Fruit fly (Drosophila melanogaster): ENCODE data around the gene CG5535.

Gene CG5535

dm6 chr3L:17849517-17849916 lies 7.1 kb downstream of the CG5535 start, which contains the start of gene TrpRS-m:
Gene TrpRS-m (plus strand): TSS chr3L:17849727.
- TF ChIP-seq CG11617 (GFP tag; optimal IDR thresholded peaks at IDR 0.05), result no peak
- peak; percentile 35 for TF ChIP-seq bab1 (GFP tag; optimal IDR thresholded peaks at IDR 0.05)
- no peak for TF ChIP-seq CG33017 (tag; optimal IDR thresholded peaks at IDR 0.05)

dm6 chr3L:17846982-17847355 lies 9.6 kb downstream of the CG5535 start:
- no peak for TF ChIP-seq CG7101 (tag; optimal IDR thresholded peaks at IDR 0.05)
- TF ChIP-seq Mnt (GFP tag; optimal IDR thresholded peaks at IDR 0.05), result peak; percentile 2
- TF ChIP-seq Crg-1 (GFP tag; optimal IDR thresholded peaks at IDR 0.05), result no peak
- no peak for TF ChIP-seq cic (GFP tag; optimal IDR thresholded peaks at IDR 0.05)
- no peak for TF ChIP-seq CG33017 (tag; optimal IDR thresholded peaks at IDR 0.05)
- peak; percentile 57 for TF ChIP-seq Hr96 (GFP tag; optimal IDR thresholded peaks at IDR 0.05)
- peak; percentile 20 for TF ChIP-seq CG7045 (GFP tag; optimal IDR thresholded peaks at IDR 0.05)
- TF ChIP-seq CG11617 (GFP tag; optimal IDR thresholded peaks at IDR 0.05), result peak; percentile 13
- peak; percentile 27 for TF ChIP-seq bab1 (GFP tag; optimal IDR thresholded peaks at IDR 0.05)
- TF ChIP-seq toe (GFP tag; optimal IDR thresholded peaks at IDR 0.05), result peak; percentile 55

DNA sequence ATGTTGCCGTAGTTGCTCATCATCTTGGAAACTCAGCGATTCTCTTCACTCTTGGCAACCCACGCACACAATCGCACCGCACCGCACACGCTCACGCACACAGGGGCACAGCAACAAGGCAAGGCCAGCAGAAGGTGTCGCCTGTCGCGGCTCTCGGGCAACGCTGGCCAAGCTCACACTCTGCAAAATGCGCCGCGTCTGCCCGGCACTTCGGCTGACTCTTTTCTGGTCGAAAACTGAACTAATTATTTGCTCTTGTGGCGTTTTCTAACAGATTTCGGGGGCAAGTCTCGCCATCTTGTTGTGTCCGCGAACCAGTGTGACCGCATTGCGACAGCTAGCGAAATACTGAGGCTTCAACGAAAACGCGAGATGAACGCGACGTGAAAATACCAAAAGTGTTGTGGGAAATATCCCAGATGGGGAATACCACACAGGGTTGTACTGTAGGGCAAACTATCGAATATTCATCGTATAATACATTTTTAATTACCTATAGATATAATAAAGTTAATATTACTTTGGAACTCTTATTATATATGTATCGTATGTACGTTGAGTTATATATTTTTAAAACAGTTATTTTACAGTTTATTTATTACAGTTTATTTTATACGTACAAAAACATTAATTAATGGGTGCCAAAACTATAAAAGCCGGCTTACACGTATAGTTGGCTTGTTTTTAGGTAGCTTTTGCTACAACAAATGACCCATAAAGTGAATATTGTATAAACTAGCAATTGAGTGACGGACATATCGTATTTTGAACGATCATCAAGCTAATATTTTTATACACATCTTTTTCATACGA lies 10.2 kb downstream of the CG5535 start, which contains the start of the genes MED19 and CG7430:
Gene MED19, minus strand, starts transcription at position 333 of the 813 bp plus-strand sequence.
Gene CG7430, plus strand, starts transcription at position 748 of the 813 bp plus-strand sequence.
- TF ChIP-seq pad (GFP tag; optimal IDR thresholded peaks at IDR 0.05), result peak; percentile 8
- peak; percentile 31 for TF ChIP-seq tj (GFP tag; optimal IDR thresholded peaks at IDR 0.05)
- TF ChIP-seq CG7045 (GFP tag; optimal IDR thresholded peaks at IDR 0.05), result no peak
- TF ChIP-seq toe (GFP tag; optimal IDR thresholded peaks at IDR 0.05), result no peak
- TF ChIP-seq Mnt (GFP tag; optimal IDR thresholded peaks at IDR 0.05), result peak; percentile 58
- TF ChIP-seq kay (GFP tag; ENCODE audit: borderline replicate concordance), result no peak
- TF ChIP-seq CG7101 (tag; optimal IDR thresholded peaks at IDR 0.05), result peak; percentile 41
- TF ChIP-seq cnc (optimal IDR thresholded peaks at IDR 0.05), result no peak
- TF ChIP-seq ovo (GFP tag; optimal IDR thresholded peaks at IDR 0.05), result no peak
- peak; percentile 78 for TF ChIP-seq bab1 (GFP tag; optimal IDR thresholded peaks at IDR 0.05)
- TF ChIP-seq Clk (GFP tag; optimal IDR thresholded peaks at IDR 0.05), result no peak
- TF ChIP-seq CG12768 (GFP tag; optimal IDR thresholded peaks at IDR 0.05), result no peak
- TF ChIP-seq cic (GFP tag; optimal IDR thresholded peaks at IDR 0.05), result peak; percentile 50
- TF ChIP-seq CG14711 (tag; optimal IDR thresholded peaks at IDR 0.05), result peak; percentile 38
- no peak for TF ChIP-seq Crg-1 (GFP tag; optimal IDR thresholded peaks at IDR 0.05)
- TF ChIP-seq CG33017 (tag; optimal IDR thresholded peaks at IDR 0.05), result peak; percentile 26
- TF ChIP-seq CG11617 (GFP tag; optimal IDR thresholded peaks at IDR 0.05), result no peak
- no peak for TF ChIP-seq CG5204 (GFP tag; optimal IDR thresholded peaks at IDR 0.05)
- TF ChIP-seq Hr96 (GFP tag; optimal IDR thresholded peaks at IDR 0.05), result no peak
- TF ChIP-seq CG1620 (GFP tag; optimal IDR thresholded peaks at IDR 0.05), result no peak

DNA sequence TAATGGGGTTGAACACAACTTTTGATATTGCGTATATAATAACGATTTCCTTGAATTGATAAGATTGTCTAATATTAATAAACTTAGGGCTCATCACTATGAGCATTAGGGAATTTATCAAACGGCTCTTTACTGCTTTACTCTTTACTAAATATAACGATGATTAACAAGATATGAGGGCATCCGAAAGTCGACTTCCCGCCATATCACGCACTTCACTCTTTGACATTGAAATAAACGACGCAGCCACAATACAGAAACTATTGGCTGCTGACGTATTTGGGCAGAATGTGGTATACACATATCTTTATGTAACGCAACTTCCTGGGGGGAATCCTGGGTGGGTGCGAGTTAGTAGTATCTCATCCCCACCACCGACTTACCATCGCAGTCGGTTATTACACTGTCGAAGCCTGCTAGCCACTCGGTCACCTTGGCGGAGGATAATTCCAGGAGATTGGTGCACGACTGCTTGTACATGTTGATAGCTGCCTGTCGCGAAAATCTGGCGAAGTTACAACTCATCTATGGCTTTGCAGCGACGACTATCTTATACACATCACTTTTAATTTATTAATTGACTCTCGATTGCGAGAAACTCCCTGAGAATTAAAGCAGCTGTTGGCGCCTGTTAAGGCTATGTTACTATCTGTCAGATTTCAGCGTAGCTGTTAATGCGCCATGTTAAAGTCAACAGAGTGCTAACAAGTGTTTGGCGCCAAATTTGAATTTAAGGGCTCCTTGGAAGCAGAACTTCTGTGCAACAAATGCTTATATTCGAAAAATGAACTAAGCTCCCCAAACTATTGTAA lies 13.5 kb downstream of the CG5535 start, which contains the start of gene CG5567:
Gene CG5567, minus strand, starts transcription at position 653 of the 812 bp plus-strand sequence.
- TF ChIP-seq CG5204 (GFP tag; optimal IDR thresholded peaks at IDR 0.05), result no peak
- TF ChIP-seq Clk (GFP tag; optimal IDR thresholded peaks at IDR 0.05), result no peak
- TF ChIP-seq bab1 (GFP tag; optimal IDR thresholded peaks at IDR 0.05), result no peak
- no peak for TF ChIP-seq CG14711 (tag; optimal IDR thresholded peaks at IDR 0.05)
- TF ChIP-seq CG7101 (tag; optimal IDR thresholded peaks at IDR 0.05), result no peak
- TF ChIP-seq Hr96 (GFP tag; optimal IDR thresholded peaks at IDR 0.05), result no peak
- no peak for TF ChIP-seq CG7045 (GFP tag; optimal IDR thresholded peaks at IDR 0.05)
- no peak for TF ChIP-seq pad (GFP tag; optimal IDR thresholded peaks at IDR 0.05)
- TF ChIP-seq CG12768 (GFP tag; optimal IDR thresholded peaks at IDR 0.05), result peak; percentile 10

DNA sequence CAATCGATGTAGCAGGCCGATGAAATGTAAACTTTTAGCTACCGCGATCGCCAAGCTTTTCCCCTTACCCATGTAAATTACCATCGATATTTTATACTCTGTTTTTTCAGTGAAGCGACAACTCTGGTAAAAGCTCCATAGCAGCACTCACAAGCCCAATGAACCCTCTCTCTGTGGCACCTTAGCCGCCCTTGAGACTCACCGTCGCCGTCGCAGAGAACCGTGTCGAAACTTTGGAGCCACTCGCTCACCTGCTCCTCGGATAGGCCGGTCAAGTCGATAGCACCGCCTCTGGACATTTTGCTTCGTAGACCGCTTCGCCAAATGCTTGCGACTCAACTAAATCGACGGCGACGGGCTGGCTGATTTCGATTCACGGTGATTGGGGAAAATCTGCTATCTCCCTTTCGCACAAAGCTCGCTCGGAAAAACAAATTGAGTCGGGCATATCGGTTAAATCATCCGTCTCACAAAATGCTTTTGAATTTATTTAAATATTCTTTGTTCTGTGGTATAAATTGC lies 15.4 kb downstream of the CG5535 start, which contains the start of gene CG5577:
Gene CG5577, minus strand, starts transcription at position 343 of the 522 bp plus-strand sequence.
- TF ChIP-seq tj (GFP tag; optimal IDR thresholded peaks at IDR 0.05) (peak; percentile 52), CG7101 (tag; optimal IDR thresholded peaks at IDR 0.05) (peak; percentile 60), ovo (GFP tag; optimal IDR thresholded peaks at IDR 0.05) (no peak), cic (GFP tag; optimal IDR thresholded peaks at IDR 0.05) (peak; percentile 78), pad (GFP tag; optimal IDR thresholded peaks at IDR 0.05) (peak; percentile 98), Crg-1 (GFP tag; optimal IDR thresholded peaks at IDR 0.05) (no peak), CG1620 (GFP tag; optimal IDR thresholded peaks at IDR 0.05) (no peak), Mnt (GFP tag; optimal IDR thresholded peaks at IDR 0.05) (peak; percentile 44), Hr96 (GFP tag; optimal IDR thresholded peaks at IDR 0.05) (peak; percentile 67), CG5204 (GFP tag; optimal IDR thresholded peaks at IDR 0.05) (no peak), kay (GFP tag; ENCODE audit: borderline replicate concordance) (no peak), CG33017 (tag; optimal IDR thresholded peaks at IDR 0.05) (peak; percentile 57), CG14711 (tag; optimal IDR thresholded peaks at IDR 0.05) (peak; percentile 95), Clk (GFP tag; optimal IDR thresholded peaks at IDR 0.05) (peak; percentile 31), CG12768 (GFP tag; optimal IDR thresholded peaks at IDR 0.05) (peak; percentile 83), bab1 (GFP tag; optimal IDR thresholded peaks at IDR 0.05) (peak; percentile 69), cnc (optimal IDR thresholded peaks at IDR 0.05) (peak in 1 of 2 experiments; percentile 75), CG7045 (GFP tag; optimal IDR thresholded peaks at IDR 0.05) (peak; percentile 24), toe (GFP tag; optimal IDR thresholded peaks at IDR 0.05) (peak; percentile 64), CG11617 (GFP tag; optimal IDR thresholded peaks at IDR 0.05) (peak; percentile 58)

All from whole organism, adult.